Worm (Caenorhabditis elegans) whole organism, mixed stage, embryonic: Measurements from ENCODE around the gene dbt-1.

Experiments used
- blmp-1 ChIP-seq: fragments of 150-350 bp; optimal IDR thresholded peaks from 2 replicates; lab custom pipeline; 2014; ENCODE audit warnings: missing biosample characterization, missing genetic modification characterization
- ceh-43 ChIP-seq: fragments of 200-800 bp; sonication (Bioruptor generic); optimal IDR thresholded peaks from 2 replicates; lab custom pipeline; 2018; ENCODE audit warnings: mild to moderate bottlenecking, missing genetic modification characterization, moderate library complexity, missing compliant biosample characterization
- ces-1 ChIP-seq: fragments of 150-350 bp; optimal IDR thresholded peaks from 2 replicates; lab custom pipeline; 2014; ENCODE audit warnings: missing biosample characterization, missing genetic modification reagents, missing genetic modification characterization
- elt-1 ChIP-seq: sonication (generic microtip); optimal IDR thresholded peaks from 2 replicates; lab custom pipeline; 2017; ENCODE audit warnings: missing genetic modification characterization, mild to moderate bottlenecking, missing compliant biosample characterization, antibody characterized with exemption, moderate library complexity, borderline replicate concordance; ENCODE audit not compliant: insufficient read depth
- nhr-12 ChIP-seq: fragments of 150-350 bp; optimal IDR thresholded peaks from 2 replicates; lab custom pipeline; 2014; ENCODE audit warnings: missing biosample characterization, missing genetic modification characterization
- nhr-2 ChIP-seq: fragments of 150-350 bp; optimal IDR thresholded peaks from 2 replicates; lab custom pipeline; 2014; ENCODE audit warnings: missing biosample characterization, missing genetic modification characterization
- nhr-76 ChIP-seq: sonication (generic microtip); optimal IDR thresholded peaks from 2 replicates; lab custom pipeline; 2017; ENCODE audit warnings: missing biosample characterization, missing genetic modification characterization
- pha-4 ChIP-seq: fragments of 150-350 bp; optimal IDR thresholded peaks from 2 replicates; lab custom pipeline; 2018; ENCODE audit warnings: missing biosample characterization, missing genetic modification reagents, missing genetic modification characterization
- snpc-4 ChIP-seq: fragments of 150-350 bp; optimal IDR thresholded peaks from 2 replicates; lab custom pipeline; 2014; ENCODE audit warnings: missing biosample characterization, missing genetic modification characterization
- unc-120 ChIP-seq: sonication (generic microtip); optimal IDR thresholded peaks from 2 replicates; lab custom pipeline; 2017; ENCODE audit warnings: missing genetic modification characterization, missing compliant biosample characterization; ENCODE audit not compliant: poor library complexity, severe bottlenecking
- unc-62 ChIP-seq: fragments of 150-350 bp; optimal IDR thresholded peaks from 2 replicates; lab custom pipeline; 2014; ENCODE audit warnings: missing biosample characterization, missing genetic modification reagents, missing genetic modification characterization
- zip-8 ChIP-seq: fragments of 150-350 bp; optimal IDR thresholded peaks from 2 replicates; lab custom pipeline; 2014; ENCODE audit warnings: missing biosample characterization, missing genetic modification characterization
- ztf-11 ChIP-seq: fragments of 150-350 bp; optimal IDR thresholded peaks from 2 replicates; lab custom pipeline; 2014; ENCODE audit warnings: missing biosample characterization, missing genetic modification characterization

- TF ChIP-seq ceh-43 (GFP tag; lab: Kevin White, UChicago): no peak
- TF ChIP-seq nhr-76 (tag; lab: Kevin White, UChicago): no peak
- TF ChIP-seq unc-120 (tag; lab: Kevin White, UChicago): no peak
- no peak for TF ChIP-seq unc-62
- TF ChIP-seq ces-1 (GFP tag; lab: Kevin White, UChicago): no peak
- no peak for TF ChIP-seq nhr-12 (tag; lab: Kevin White, UChicago)
- TF ChIP-seq nhr-2 (tag; lab: Kevin White, UChicago): no peak
- no peak for TF ChIP-seq elt-1 (tag; lab: Kevin White, UChicago)
- no peak for TF ChIP-seq blmp-1 (tag; lab: Kevin White, UChicago)
- no peak for TF ChIP-seq ztf-11 (tag; lab: Kevin White, UChicago)
- TF ChIP-seq pha-4 (tag; lab: Kevin White, UChicago): no peak
- no peak for TF ChIP-seq zip-8
- TF ChIP-seq snpc-4 (tag; lab: Kevin White, UChicago): no peak
Measured at ce11 chrII:7930671-7931070, 14.3 kb downstream of the dbt-1 start.
